Fruit fly (Drosophila melanogaster) whole organism, pupa: Measurements from ENCODE around the gene CG13919.

Experiments
- CG10348 ChIP-seq: fragments of 200-800 bp; sonication (Bioruptor generic); IDR thresholded peaks from 2 replicates; pipeline ENCODE4 v1.3.6; 2022; ENCODE audit warnings: missing biosample characterization, missing genetic modification characterization
- CG14655 ChIP-seq: fragments of 200-800 bp; sonication (Bioruptor generic); optimal IDR thresholded peaks from 3 replicates; lab custom pipeline; 2017; ENCODE audit warnings: mild to moderate bottlenecking, missing biosample characterization, missing genetic modification reagents, missing genetic modification characterization
- CG34367 ChIP-seq: fragments of 200-800 bp; sonication (Bioruptor generic); optimal IDR thresholded peaks from 2 replicates; lab custom pipeline; 2018; ENCODE audit warnings: missing biosample characterization, mild to moderate bottlenecking, missing genetic modification characterization
- CG4496 ChIP-seq: fragments of 200-800 bp; sonication (Bioruptor generic); IDR thresholded peaks from 3 replicates; pipeline ENCODE4 v1.3.6; 2022; ENCODE audit warnings: missing biosample characterization, missing genetic modification characterization
- Ets98B ChIP-seq: fragments of 200-800 bp; sonication (Bioruptor generic); IDR thresholded peaks from 2 replicates; pipeline ENCODE4 v1.3.6; 2022; ENCODE audit warnings: missing biosample characterization, missing genetic modification characterization
- Pif1A ChIP-seq: fragments of 200-800 bp; sonication (Bioruptor generic); optimal IDR thresholded peaks from 3 replicates; lab custom pipeline; 2016; ENCODE audit warnings: missing biosample characterization, missing genetic modification characterization
- Snoo ChIP-seq: fragments of 200-800 bp; sonication (Bioruptor generic); optimal IDR thresholded peaks from 3 replicates; lab custom pipeline; 2017; ENCODE audit warnings: missing biosample characterization, mild to moderate bottlenecking, missing genetic modification characterization, inconsistent platforms
- fd96Ca ChIP-seq: fragments of 200-800 bp; sonication (Bioruptor generic); IDR thresholded peaks from 3 replicates; pipeline ENCODE4 v1.3.6; 2022; ENCODE audit warnings: missing biosample characterization, missing genetic modification characterization
- gl ChIP-seq: fragments of 200-800 bp; sonication (Bioruptor generic); optimal IDR thresholded peaks from 2 replicates; lab custom pipeline; 2018; ENCODE audit warnings: missing biosample characterization, mild to moderate bottlenecking, missing genetic modification characterization

dm6 chr3L:1653752-1654151, 8.5 kb downstream of the CG13919 start:
- no peak for TF ChIP-seq gl (tag; lab: Kevin White, UChicago)
- no peak for TF ChIP-seq Ets98B
- no peak for TF ChIP-seq Snoo
- TF ChIP-seq CG10348: no peak
- no peak for TF ChIP-seq Pif1A (GFP tag; lab: Kevin White, UChicago)
- TF ChIP-seq fd96Ca (GFP tag; lab: Robert Waterston, UW): no peak
- no peak for TF ChIP-seq CG14655 (GFP tag; lab: Kevin White, UChicago)
- no peak for TF ChIP-seq CG34367 (tag; lab: Kevin White, UChicago)
- no peak for TF ChIP-seq CG4496 (GFP tag; lab: Robert Waterston, UW)
